Fruit fly (Drosophila melanogaster) whole organism, embryonic: ENCODE data around the gene MTF-1.

ENCODE experiments used
- CG10267 ChIP-seq: fragments of 200-800 bp; sonication (Bioruptor generic); optimal IDR thresholded peaks from 2 replicates; lab custom pipeline; 2018; ENCODE audit warnings: missing biosample characterization, mild to moderate bottlenecking, missing genetic modification characterization, moderate library complexity
- CG10565 ChIP-seq: fragments of 200-800 bp; sonication (Bioruptor generic); optimal IDR thresholded peaks from 3 replicates; lab custom pipeline; 2016; ENCODE audit warnings: missing biosample characterization, mild to moderate bottlenecking, missing genetic modification characterization
- CG12155 ChIP-seq: fragments of 200-800 bp; sonication (Bioruptor generic); optimal IDR thresholded peaks from 3 replicates; lab custom pipeline; 2016; ENCODE audit warnings: missing biosample characterization, missing genetic modification characterization
- CG1233 ChIP-seq: fragments of 200-800 bp; sonication (Bioruptor generic); optimal IDR thresholded peaks from 4 replicates; lab custom pipeline; 2018; ENCODE audit warnings: missing biosample characterization, mild to moderate bottlenecking, missing genetic modification characterization
- CG12942 ChIP-seq: fragments of 200-800 bp; sonication (Bioruptor generic); optimal IDR thresholded peaks from 3 replicates; lab custom pipeline; 2016; ENCODE audit warnings: missing biosample characterization, missing genetic modification characterization
- CG14050 ChIP-seq: fragments of 200-800 bp; sonication (Bioruptor generic); IDR thresholded peaks from 3 replicates; pipeline ENCODE4 v1.3.6; 2022; ENCODE audit warnings: missing biosample characterization, missing genetic modification characterization
- CG14965 ChIP-seq: fragments of 200-800 bp; sonication (Bioruptor generic); optimal IDR thresholded peaks from 2 replicates; lab custom pipeline; 2016; ENCODE audit warnings: missing biosample characterization, missing genetic modification characterization, borderline replicate concordance
- CG16863 ChIP-seq: fragments of 200-800 bp; sonication (Bioruptor generic); optimal IDR thresholded peaks from 3 replicates; lab custom pipeline; 2016; ENCODE audit warnings: missing biosample characterization, missing genetic modification characterization
- CG18764 ChIP-seq: fragments of 200-800 bp; sonication (Bioruptor generic); optimal IDR thresholded peaks from 3 replicates; lab custom pipeline; 2016; ENCODE audit warnings: missing biosample characterization, missing genetic modification characterization
- CG2199 ChIP-seq: fragments of 200-800 bp; sonication (Bioruptor generic); IDR thresholded peaks from 3 replicates; pipeline ENCODE4 v1.3.6; 2022; ENCODE audit warnings: missing biosample characterization, missing genetic modification characterization
- CG2202 ChIP-seq: fragments of 200-800 bp; sonication (Bioruptor generic); optimal IDR thresholded peaks from 2 replicates; lab custom pipeline; 2018; ENCODE audit warnings: missing biosample characterization, mild to moderate bottlenecking, missing genetic modification characterization
- CG2678 ChIP-seq: fragments of 200-800 bp; sonication (Bioruptor generic); optimal IDR thresholded peaks from 3 replicates; lab custom pipeline; 2019; ENCODE audit warnings: missing biosample characterization, mild to moderate bottlenecking, missing genetic modification characterization, moderate library complexity
- CG31441 ChIP-seq: fragments of 200-800 bp; sonication (Bioruptor generic); IDR thresholded peaks from 2 replicates; pipeline ENCODE4 v1.3.6; 2022; ENCODE audit warnings: missing biosample characterization, missing genetic modification characterization
- CG3281 ChIP-seq: fragments of 200-800 bp; sonication (Bioruptor generic); optimal IDR thresholded peaks from 3 replicates; lab custom pipeline; 2017; ENCODE audit warnings: missing biosample characterization, mild to moderate bottlenecking, missing genetic modification characterization
- CG34422 ChIP-seq: fragments of 200-800 bp; sonication (Bioruptor generic); IDR thresholded peaks from 3 replicates; pipeline ENCODE4 v1.3.6; 2022; ENCODE audit warnings: missing biosample characterization, missing genetic modification characterization
- CG3847 ChIP-seq: fragments of 200-800 bp; sonication (Bioruptor generic); IDR thresholded peaks from 2 replicates; pipeline ENCODE4 v1.3.6; 2022; ENCODE audit warnings: missing biosample characterization, missing genetic modification characterization
- CG42726 ChIP-seq: fragments of 200-800 bp; sonication (Bioruptor generic); IDR thresholded peaks from 2 replicates; pipeline ENCODE4 v1.3.6; 2022; ENCODE audit warnings: missing biosample characterization, missing genetic modification characterization; ENCODE audit not compliant: partially characterized antibody
- CG4424 ChIP-seq: fragments of 200-800 bp; sonication (Bioruptor generic); optimal IDR thresholded peaks from 3 replicates; lab custom pipeline; 2016; ENCODE audit warnings: missing biosample characterization, missing genetic modification characterization
- CG6683 ChIP-seq: fragments of 200-800 bp; sonication (Bioruptor generic); optimal IDR thresholded peaks from 2 replicates; lab custom pipeline; 2017; ENCODE audit warnings: missing biosample characterization, mild to moderate bottlenecking, missing genetic modification characterization, missing genetic modification reagents
- CG7963 ChIP-seq: fragments of 200-800 bp; sonication (Bioruptor generic); IDR thresholded peaks from 3 replicates; pipeline ENCODE4 v1.3.6; 2022; ENCODE audit warnings: missing biosample characterization, missing genetic modification characterization; ENCODE audit not compliant: partially characterized antibody
- CG7987 ChIP-seq: fragments of 200-800 bp; sonication (Bioruptor generic); optimal IDR thresholded peaks from 2 replicates; lab custom pipeline; 2018; ENCODE audit warnings: missing biosample characterization, mild to moderate bottlenecking, missing genetic modification characterization, moderate library complexity
- CG9876 ChIP-seq: fragments of 200-800 bp; sonication (Bioruptor generic); optimal IDR thresholded peaks from 2 replicates; lab custom pipeline; 2016; ENCODE audit warnings: missing biosample characterization, missing genetic modification characterization
- Dll ChIP-seq: fragments of 200-800 bp; sonication (Bioruptor generic); IDR thresholded peaks from 4 replicates; pipeline ENCODE4 v1.3.6; 2022; ENCODE audit warnings: missing biosample characterization, missing genetic modification characterization; ENCODE audit not compliant: partially characterized antibody
- ERR ChIP-seq: fragments of 200-800 bp; sonication (Bioruptor generic); optimal IDR thresholded peaks from 2 replicates; lab custom pipeline; 2016; ENCODE audit warnings: missing biosample characterization, missing genetic modification characterization
- Fer1 ChIP-seq: fragments of 200-800 bp; sonication (Bioruptor generic); optimal IDR thresholded peaks from 2 replicates; lab custom pipeline; 2017; ENCODE audit warnings: missing biosample characterization, mild to moderate bottlenecking, missing genetic modification characterization
- Myb ChIP-seq: fragments of 200-800 bp; sonication (Bioruptor generic); optimal IDR thresholded peaks from 2 replicates; lab custom pipeline; 2016; ENCODE audit warnings: missing biosample characterization, missing genetic modification characterization
- NfI ChIP-seq: fragments of 200-800 bp; sonication (Bioruptor generic); optimal IDR thresholded peaks from 3 replicates; lab custom pipeline; 2018; ENCODE audit warnings: missing biosample characterization, mild to moderate bottlenecking, missing genetic modification characterization, moderate library complexity
- Oaz ChIP-seq: fragments of 200-800 bp; sonication (Bioruptor generic); IDR thresholded peaks from 2 replicates; pipeline ENCODE4 v1.3.6; 2022; ENCODE audit warnings: missing biosample characterization, missing genetic modification characterization
- Optix ChIP-seq: fragments of 200-800 bp; sonication (Bioruptor generic); IDR thresholded peaks from 3 replicates; pipeline ENCODE4 v1.3.6; 2022; ENCODE audit warnings: missing biosample characterization, missing genetic modification characterization
- PHDP ChIP-seq: fragments of 200-800 bp; sonication (Bioruptor generic); optimal IDR thresholded peaks from 3 replicates; lab custom pipeline; 2018; ENCODE audit warnings: missing biosample characterization, mild to moderate bottlenecking, missing genetic modification characterization, moderate library complexity
- Sox100B ChIP-seq: fragments of 200-800 bp; sonication (Bioruptor generic); optimal IDR thresholded peaks from 3 replicates; lab custom pipeline; 2018; ENCODE audit warnings: missing biosample characterization, mild to moderate bottlenecking, missing genetic modification characterization
- Spps ChIP-seq: fragments of 200-800 bp; sonication (Bioruptor generic); optimal IDR thresholded peaks from 2 replicates; lab custom pipeline; 2018; ENCODE audit warnings: missing biosample characterization, mild to moderate bottlenecking, missing genetic modification characterization
- Ssrp ChIP-seq: fragments of 200-800 bp; sonication (Bioruptor generic); optimal IDR thresholded peaks from 2 replicates; lab custom pipeline; 2018; ENCODE audit warnings: missing biosample characterization, mild to moderate bottlenecking, missing genetic modification characterization, moderate library complexity
- Vsx1 ChIP-seq: fragments of 200-800 bp; sonication (Bioruptor generic); optimal IDR thresholded peaks from 2 replicates; lab custom pipeline; 2017; ENCODE audit warnings: missing biosample characterization, mild to moderate bottlenecking, missing genetic modification characterization, missing genetic modification reagents
- bsh ChIP-seq, 2 experiments: fragments of 200-800 bp; sonication (Bioruptor generic); optimal IDR thresholded peaks; 2 replicates each; lab custom pipeline; 2017 to 2018; ENCODE audit warnings: mild to moderate bottlenecking in 2 of 2, missing biosample characterization in 2 of 2, missing genetic modification characterization in 2 of 2, moderate library complexity in 1 of 2
- chn ChIP-seq: fragments of 200-800 bp; sonication (Bioruptor generic); optimal IDR thresholded peaks from 2 replicates; lab custom pipeline; 2016; ENCODE audit warnings: missing biosample characterization, missing genetic modification characterization
- ewg ChIP-seq: fragments of 200-800 bp; sonication (Bioruptor generic); optimal IDR thresholded peaks from 3 replicates; lab custom pipeline; 2017; ENCODE audit warnings: mild to moderate bottlenecking, missing biosample characterization, missing genetic modification reagents, missing genetic modification characterization
- gcm2 ChIP-seq: fragments of 200-800 bp; sonication (Bioruptor generic); optimal IDR thresholded peaks from 2 replicates; lab custom pipeline; 2016; ENCODE audit warnings: missing biosample characterization, missing genetic modification characterization
- gsb-n ChIP-seq: fragments of 200-800 bp; sonication (Bioruptor generic); optimal IDR thresholded peaks from 3 replicates; lab custom pipeline; 2018; ENCODE audit warnings: missing biosample characterization, mild to moderate bottlenecking, missing genetic modification characterization
- insv ChIP-seq, 2 experiments: fragments of 200-800 bp; sonication (Bioruptor generic); optimal IDR thresholded peaks; 3 replicates each; lab custom pipeline; 2016 to 2018; ENCODE audit warnings: missing biosample characterization in 2 of 2, missing genetic modification characterization in 2 of 2
- jigr1 ChIP-seq: fragments of 200-800 bp; sonication (Bioruptor generic); IDR thresholded peaks from 3 replicates; pipeline ENCODE4 v1.3.6; 2022; ENCODE audit warnings: missing biosample characterization, missing genetic modification characterization
- kay ChIP-seq: fragments of 200-800 bp; sonication (Bioruptor generic); optimal IDR thresholded peaks from 2 replicates; lab custom pipeline; 2016; ENCODE audit warnings: missing biosample characterization, missing genetic modification characterization
- nom ChIP-seq: fragments of 200-800 bp; sonication (Bioruptor generic); optimal IDR thresholded peaks from 2 replicates; lab custom pipeline; 2017; ENCODE audit warnings: missing biosample characterization, missing genetic modification characterization, mild to moderate bottlenecking, moderate library complexity, missing genetic modification reagents
- otp ChIP-seq: fragments of 200-800 bp; sonication (Bioruptor generic); IDR thresholded peaks from 3 replicates; pipeline ENCODE4, ENCODE4 v1.3.6; 2022; ENCODE audit warnings: missing biosample characterization, missing genetic modification characterization
- pum ChIP-seq: fragments of 200-800 bp; sonication (Bioruptor generic); optimal IDR thresholded peaks from 2 replicates; lab custom pipeline; 2016; ENCODE audit warnings: missing biosample characterization, missing genetic modification characterization
- rib ChIP-seq: fragments of 200-800 bp; sonication (Bioruptor generic); IDR thresholded peaks from 2 replicates; pipeline ENCODE4 v1.3.6; 2022; ENCODE audit warnings: missing biosample characterization, missing genetic modification characterization
- run ChIP-seq: fragments of 200-800 bp; sonication (Bioruptor generic); optimal IDR thresholded peaks from 3 replicates; lab custom pipeline; 2018; ENCODE audit warnings: missing biosample characterization, mild to moderate bottlenecking, missing genetic modification characterization
- sna ChIP-seq: fragments of 200-800 bp; sonication (Bioruptor generic); IDR thresholded peaks from 2 replicates; pipeline ENCODE4 v1.3.6; 2022; ENCODE audit warnings: missing biosample characterization, missing genetic modification characterization; ENCODE audit not compliant: partially characterized antibody
- unc-4 ChIP-seq: fragments of 200-800 bp; sonication (Bioruptor generic); IDR thresholded peaks from 2 replicates; pipeline ENCODE4 v1.3.6; 2022; ENCODE audit warnings: missing biosample characterization, missing genetic modification characterization; ENCODE audit not compliant: partially characterized antibody
- usp ChIP-seq: fragments of >200 bp; optimal IDR thresholded peaks from 2 replicates; lab custom pipeline; 2017; ENCODE audit warnings: missing biosample characterization, missing genetic modification characterization

The MTF-1 gene

DNA sequence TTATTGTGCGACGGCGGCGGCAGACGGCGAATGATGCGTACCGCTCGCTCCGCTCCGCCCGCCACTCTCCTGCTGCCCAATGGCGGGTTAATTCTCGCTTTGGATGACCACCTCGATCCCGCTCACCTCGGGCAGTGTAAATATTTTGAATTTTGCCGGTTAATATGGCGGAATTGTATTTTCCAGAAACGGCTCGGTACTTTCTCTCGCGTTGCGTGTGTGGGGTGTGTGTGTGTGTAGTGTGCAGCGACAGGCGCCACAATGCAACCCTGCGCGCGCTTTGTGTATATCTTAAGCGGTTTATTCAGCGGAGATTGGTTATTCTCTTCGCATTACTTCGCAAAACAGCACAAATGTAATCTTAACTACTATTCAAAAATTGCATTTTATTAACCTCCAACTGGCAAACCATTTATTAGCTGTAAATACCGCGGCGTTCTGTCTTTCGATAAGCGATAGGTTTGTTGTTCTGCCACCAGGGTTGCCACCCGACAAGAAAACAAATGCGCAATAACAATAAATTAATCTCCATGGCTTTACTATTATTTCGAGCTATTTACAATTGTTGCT, 25.8 kb downstream of the MTF-1 start, which contains the start of the genes phol and CG3552 (continued):
- TF ChIP-seq NfI = no peak
- no peak for TF ChIP-seq CG7963 (GFP tag; lab: Robert Waterston, UW)
- no peak for TF ChIP-seq CG1233 (GFP tag; lab: Kevin White, UChicago)
- peak; percentile 48 for TF ChIP-seq CG10267
- TF ChIP-seq CG9876 = no peak
- no peak for TF ChIP-seq bsh (GFP tag; optimal IDR thresholded peaks at IDR 0.05; lab: Kevin White, UChicago)
- peak in 1 of 2 experiments; percentile 17 for TF ChIP-seq insv (GFP tag; optimal IDR thresholded peaks at IDR 0.05; lab: Kevin White, UChicago)
- TF ChIP-seq CG2202 (tag; lab: Kevin White, UChicago) = no peak
- no peak for TF ChIP-seq rib (GFP tag; lab: Robert Waterston, UW)
- no peak for TF ChIP-seq CG7987 (GFP tag; lab: Kevin White, UChicago)
- no peak for TF ChIP-seq usp (GFP tag; lab: Kevin White, UChicago)
- no peak for TF ChIP-seq CG10565 (GFP tag; lab: Kevin White, UChicago)
- no peak for TF ChIP-seq gcm2
- TF ChIP-seq CG6683 (GFP tag; lab: Kevin White, UChicago) = no peak
- no peak for TF ChIP-seq run (tag; lab: Kevin White, UChicago)
- no peak for TF ChIP-seq Spps (tag; lab: Kevin White, UChicago)
- TF ChIP-seq Vsx1 = no peak
- no peak for TF ChIP-seq CG3847 (GFP tag; lab: Robert Waterston, UW)
- no peak for TF ChIP-seq CG14965 (GFP tag; lab: Kevin White, UChicago)
- peak; percentile 2 for TF ChIP-seq CG2678 (tag; lab: Kevin White, UChicago)
- TF ChIP-seq Dll = peak; percentile 52; the same call in 1 of the 4 replicates
- no peak for TF ChIP-seq CG12155 (GFP tag; lab: Kevin White, UChicago)
- peak; percentile 81 for TF ChIP-seq CG34422 (GFP tag; lab: Robert Waterston, UW)
- no peak for TF ChIP-seq Sox100B (GFP tag; lab: Kevin White, UChicago)
- TF ChIP-seq Oaz (GFP tag; lab: Robert Waterston, UW) = no peak
- TF ChIP-seq CG4424 (GFP tag; lab: Kevin White, UChicago) = no peak
- no peak for TF ChIP-seq Ssrp
- no peak for TF ChIP-seq CG31441 (GFP tag; lab: Robert Waterston, UW)
- no peak for TF ChIP-seq jigr1 (GFP tag; lab: Robert Waterston, UW)
- TF ChIP-seq unc-4 (GFP tag; lab: Robert Waterston, UW) = peak; percentile 43
- no peak for TF ChIP-seq gsb-n
- no peak for TF ChIP-seq Fer1 (GFP tag; lab: Kevin White, UChicago)
- no peak for TF ChIP-seq CG12942
- TF ChIP-seq CG42726 (GFP tag; lab: Robert Waterston, UW) = no peak
- TF ChIP-seq otp (GFP tag; lab: Robert Waterston, UW) = no peak
- TF ChIP-seq CG18764 (GFP tag; lab: Kevin White, UChicago) = no peak
- TF ChIP-seq CG14050 (GFP tag; lab: Robert Waterston, UW) = no peak
- no peak for TF ChIP-seq Optix (GFP tag; lab: Robert Waterston, UW)
- peak; percentile 66; the same call in 1 of the 2 replicates for TF ChIP-seq sna (GFP tag; lab: Robert Waterston, UW)
- peak; percentile 66 for TF ChIP-seq ewg (GFP tag; lab: Kevin White, UChicago)
- TF ChIP-seq CG3281 (GFP tag; lab: Kevin White, UChicago) = no peak
- TF ChIP-seq pum = no peak
- no peak for TF ChIP-seq chn (GFP tag; lab: Kevin White, UChicago)
- peak; percentile 7 for TF ChIP-seq PHDP
- no peak for TF ChIP-seq CG2199
- no peak for TF ChIP-seq nom
- TF ChIP-seq Myb (GFP tag; lab: Kevin White, UChicago) = peak; percentile 25
- TF ChIP-seq kay (GFP tag; lab: Kevin White, UChicago) = no peak
- no peak for TF ChIP-seq ERR (GFP tag; lab: Kevin White, UChicago)
- TF ChIP-seq CG16863 (GFP tag; lab: Kevin White, UChicago) = no peak
